Worm (Caenorhabditis elegans) whole organism, early embryonic: Measurements from ENCODE around the gene gpd-1.
"Not testable (repeated sequence)": the region's sequence is repeated elsewhere in the genome, so short reads cannot be mapped to it uniquely, and the experiment has no call there.

Source experiments
- B0310.2 ChIP-seq: sonication (generic microtip); optimal IDR thresholded peaks from 2 replicates; lab custom pipeline; 2016; ENCODE audit warnings: mild to moderate bottlenecking, missing genetic modification characterization, missing compliant biosample characterization
- F13C5.2 ChIP-seq: sonication (generic microtip); optimal IDR thresholded peaks from 2 replicates; lab custom pipeline; 2017; ENCODE audit warnings: mild to moderate bottlenecking, missing genetic modification characterization, inconsistent platforms, missing compliant biosample characterization
- aly-1 ChIP-seq: sonication (generic microtip); optimal IDR thresholded peaks from 2 replicates; lab custom pipeline; 2016; ENCODE audit warnings: missing genetic modification characterization, missing compliant biosample characterization
- ama-1 ChIP-seq: fragments of 150-350 bp; optimal IDR thresholded peaks from 2 replicates; lab custom pipeline; 2014
- ceh-13 ChIP-seq: fragments of 200-800 bp; sonication (Bioruptor generic); optimal IDR thresholded peaks from 2 replicates; lab custom pipeline; 2018; ENCODE audit warnings: mild to moderate bottlenecking, missing genetic modification characterization, missing compliant biosample characterization
- ceh-36 ChIP-seq: sonication (generic microtip); optimal IDR thresholded peaks from 2 replicates; lab custom pipeline; 2016; ENCODE audit warnings: missing genetic modification characterization, inconsistent platforms, missing compliant biosample characterization
- ets-7 ChIP-seq: sonication (generic microtip); optimal IDR thresholded peaks from 2 replicates; lab custom pipeline; 2016; ENCODE audit warnings: missing genotype, missing genetic modification characterization, missing compliant biosample characterization
- flt-1 ChIP-seq: fragments of 200-800 bp; sonication (Bioruptor generic); IDR thresholded peaks from 2 replicates; pipeline ENCODE4 v1.3.6; 2022; ENCODE audit warnings: missing genetic modification characterization, missing compliant biosample characterization
- hmbx-1 ChIP-seq: sonication (generic microtip); optimal IDR thresholded peaks from 2 replicates; lab custom pipeline; 2016; ENCODE audit warnings: mild to moderate bottlenecking, missing genetic modification characterization, missing compliant biosample characterization
- hmg-4 ChIP-seq: fragments of 200-800 bp; sonication (Bioruptor generic); optimal IDR thresholded peaks from 2 replicates; lab custom pipeline; 2018; ENCODE audit warnings: mild to moderate bottlenecking, missing genetic modification characterization, missing compliant biosample characterization
- hnd-1 ChIP-seq: sonication (generic microtip); optimal IDR thresholded peaks from 2 replicates; lab custom pipeline; 2016; ENCODE audit warnings: missing genetic modification characterization, missing compliant biosample characterization
- pes-1 ChIP-seq: fragments of 200-800 bp; sonication (Bioruptor generic); IDR thresholded peaks from 2 replicates; pipeline ENCODE4 v1.3.6; 2022; ENCODE audit warnings: missing genetic modification reagents, missing genetic modification characterization, missing compliant biosample characterization
- scrt-1 ChIP-seq: fragments of 200-800 bp; sonication (Bioruptor generic); IDR thresholded peaks from 2 replicates; pipeline ENCODE4 v1.3.6; 2022; ENCODE audit warnings: missing genetic modification characterization, missing compliant biosample characterization
- sea-1 ChIP-seq: fragments of 200-800 bp; sonication (Bioruptor generic); conservative IDR thresholded peaks from 2 replicates; pipeline ENCODE4 v1.3.6; 2022; ENCODE audit warnings: missing genetic modification characterization, missing compliant biosample characterization
- tbx-11 ChIP-seq: fragments of 200-800 bp; sonication (Bioruptor generic); IDR thresholded peaks from 2 replicates; pipeline ENCODE4 v1.3.6; 2022; ENCODE audit warnings: missing genetic modification characterization, missing compliant biosample characterization
- tbx-37 ChIP-seq: fragments of 200-800 bp; sonication (Bioruptor generic); conservative IDR thresholded peaks from 2 replicates; pipeline ENCODE4 v1.3.6; 2022; ENCODE audit warnings: missing genetic modification reagents, missing genetic modification characterization, missing compliant biosample characterization
- tra-4 ChIP-seq: sonication (generic microtip); optimal IDR thresholded peaks from 2 replicates; lab custom pipeline; 2017; ENCODE audit warnings: missing genetic modification characterization, missing compliant biosample characterization

The gpd-1 gene

DNA sequence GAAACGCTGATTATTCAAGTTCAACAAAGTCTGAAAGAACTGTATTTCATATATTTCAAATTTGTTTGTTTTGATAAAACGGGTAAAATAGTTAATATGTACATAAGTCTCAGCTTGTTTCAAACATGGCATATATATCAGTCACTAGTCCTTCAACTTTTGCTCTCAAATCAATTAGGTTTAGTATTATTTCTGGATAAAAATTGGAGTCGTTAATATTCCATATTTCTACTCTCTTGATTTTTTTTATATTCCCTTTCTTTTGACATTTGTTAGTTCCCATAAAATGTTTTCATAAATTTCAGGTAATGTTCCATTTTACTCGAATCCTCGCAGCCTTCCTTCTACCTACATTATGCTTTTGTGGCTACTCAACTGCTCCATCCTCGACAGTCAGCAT lies 41.9 kb downstream of the gpd-1 start, which contains the start of gene cut-4:
Gene cut-4 (plus strand): TSS at position 301 of the 400 bp plus-strand sequence.
- TF ChIP-seq hmbx-1 (tag; lab: Kevin White, UChicago) (no peak), tra-4 (tag; lab: Kevin White, UChicago) (no peak), hmg-4 (no peak)

DNA sequence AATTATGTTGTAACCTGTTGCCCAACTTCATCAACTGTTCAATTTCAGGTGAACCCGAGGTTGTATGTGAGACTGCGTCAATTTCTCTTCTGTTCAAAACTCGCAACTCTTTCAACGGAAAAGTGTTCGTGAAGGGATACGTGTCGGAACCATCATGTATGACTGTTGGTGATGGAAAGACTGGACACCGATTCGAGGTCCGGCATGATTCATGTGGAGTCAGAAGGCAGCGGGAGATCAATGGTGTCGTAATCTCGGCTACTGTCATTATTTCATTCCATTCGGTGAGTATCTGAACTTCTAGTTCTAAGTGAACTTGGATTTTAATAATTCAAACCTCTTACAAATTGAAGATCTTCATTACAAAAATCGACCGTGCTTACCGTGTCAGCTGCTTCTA lies 43.9 kb downstream of the gpd-1 start:
- TF ChIP-seq F13C5.2 (no peak), ceh-13 (no peak), flt-1 (GFP tag; lab: Robert Waterston, UW) (no peak), hmg-4 (no peak), sea-1 (GFP tag; lab: Robert Waterston, UW) (no peak), scrt-1 (GFP tag; lab: Robert Waterston, UW) (no peak), hmbx-1 (tag; lab: Kevin White, UChicago) (no peak), tbx-37 (GFP tag; lab: Robert Waterston, UW) (no peak), ama-1 (lab: Kevin White, UChicago) (no peak), ceh-36 (no peak), aly-1 (tag; lab: Kevin White, UChicago) (no peak), tra-4 (tag; lab: Kevin White, UChicago) (no peak), B0310.2 (tag; lab: Kevin White, UChicago) (no peak), ets-7 (tag; lab: Kevin White, UChicago) (no peak)

DNA sequence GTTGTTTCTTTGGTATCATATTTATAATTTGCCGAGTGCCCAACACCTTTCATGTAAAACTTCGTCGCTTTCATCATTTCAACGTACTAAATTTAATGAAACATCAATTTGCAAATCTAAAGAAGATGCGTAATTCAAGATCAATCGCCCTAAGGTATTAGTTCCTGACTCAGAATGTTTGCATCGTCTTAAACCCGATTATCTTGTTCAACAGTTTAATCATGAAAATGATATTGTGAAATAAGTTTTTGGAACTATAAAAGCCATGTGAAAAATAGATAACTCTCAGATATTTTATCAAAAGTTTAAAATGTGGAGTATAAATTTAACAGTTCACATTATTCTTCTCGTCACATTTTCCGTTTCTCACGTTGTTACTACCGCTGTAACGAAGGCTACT lies 46.0 kb downstream of the gpd-1 start, which contains the start of gene E04D5.4:
Gene E04D5.4 (plus strand): TSS at position 301 of the 400 bp plus-strand sequence.
- TF ChIP-seq aly-1 (tag; lab: Kevin White, UChicago) (no peak), tbx-37 (GFP tag; lab: Robert Waterston, UW) (no peak), hmbx-1 (tag; lab: Kevin White, UChicago) (no peak), pes-1 (GFP tag; lab: Robert Waterston, UW) (no peak), hnd-1 (no peak), tbx-11 (GFP tag; lab: Robert Waterston, UW) (no peak), scrt-1 (GFP tag; lab: Robert Waterston, UW) (no peak), ets-7 (tag; lab: Kevin White, UChicago) (no peak), ceh-13 (no peak)

DNA sequence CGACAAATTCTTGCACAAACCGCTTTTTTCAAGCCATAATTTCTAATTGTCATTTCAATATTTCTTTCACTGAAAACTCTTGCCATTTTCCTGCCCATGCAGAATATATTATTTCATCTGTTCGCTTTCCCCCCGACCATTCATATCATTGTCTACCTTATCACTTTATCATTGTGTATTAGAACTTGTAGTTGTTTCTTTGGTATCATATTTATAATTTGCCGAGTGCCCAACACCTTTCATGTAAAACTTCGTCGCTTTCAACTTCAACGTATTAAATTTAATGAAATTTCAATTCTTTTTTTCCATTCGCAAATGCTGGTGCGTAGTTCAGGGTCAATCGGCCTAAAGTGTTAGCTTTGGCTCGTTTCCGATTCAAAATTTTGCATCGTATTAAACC lies 48.9 kb downstream of the gpd-1 start, which contains the start of gene ZK673.1:
Gene ZK673.1 (plus strand): TSS at position 301 of the 400 bp plus-strand sequence.
- not testable (repeated sequence) for TF ChIP-seq scrt-1 (GFP tag; lab: Robert Waterston, UW); ets-7 (tag; lab: Kevin White, UChicago); flt-1 (GFP tag; lab: Robert Waterston, UW)

DNA sequence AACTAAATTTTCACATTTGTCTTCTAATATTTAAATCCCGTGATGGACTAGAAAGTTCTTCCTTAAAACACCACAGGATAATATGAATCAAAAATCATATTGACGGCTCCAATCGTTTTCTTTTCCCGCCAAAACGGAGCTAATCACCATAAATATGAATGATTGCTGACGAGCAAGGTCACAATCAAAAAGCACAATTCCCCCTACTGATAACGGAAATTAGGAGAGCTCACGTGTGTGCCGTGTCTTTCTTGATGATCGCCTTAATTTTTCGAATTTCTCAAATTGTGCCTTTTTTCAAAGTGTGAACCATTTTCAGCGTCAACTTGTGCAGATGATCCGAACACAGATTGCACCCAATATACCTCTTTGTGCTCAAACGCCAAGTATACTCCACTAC lies 50.0 kb downstream of the gpd-1 start:
- TF ChIP-seq ceh-13, result no peak
- no peak for TF ChIP-seq pes-1 (GFP tag; lab: Robert Waterston, UW)
- TF ChIP-seq tbx-37 (GFP tag; lab: Robert Waterston, UW), result no peak
- TF ChIP-seq ets-7 (tag; lab: Kevin White, UChicago), result no peak
- no peak for TF ChIP-seq aly-1 (tag; lab: Kevin White, UChicago)
- no peak for TF ChIP-seq B0310.2 (tag; lab: Kevin White, UChicago)
- TF ChIP-seq F13C5.2, result no peak
- TF ChIP-seq hmbx-1 (tag; lab: Kevin White, UChicago), result no peak
- no peak for TF ChIP-seq tra-4 (tag; lab: Kevin White, UChicago)
- TF ChIP-seq flt-1 (GFP tag; lab: Robert Waterston, UW), result no peak
- no peak for TF ChIP-seq sea-1 (GFP tag; lab: Robert Waterston, UW)
- TF ChIP-seq hmg-4, result no peak
- no peak for TF ChIP-seq ama-1 (lab: Kevin White, UChicago)
- no peak for TF ChIP-seq scrt-1 (GFP tag; lab: Robert Waterston, UW)
- TF ChIP-seq tbx-11 (GFP tag; lab: Robert Waterston, UW), result no peak
- no peak for TF ChIP-seq ceh-36
- no peak for TF ChIP-seq hnd-1
